Worm (Caenorhabditis elegans) whole organism, young adult: ENCODE results near the gene dnc-4.

Experiments
- B0336.3 ChIP-seq: fragments of 200-800 bp; sonication (Bioruptor generic); IDR thresholded peaks from 2 replicates; pipeline ENCODE4 v1.3.6; 2022; ENCODE audit warnings: missing genetic modification characterization, missing compliant biosample characterization
- F22D6.2 ChIP-seq: sonication (generic microtip); optimal IDR thresholded peaks from 2 replicates; lab custom pipeline; 2016; ENCODE audit warnings: mild to moderate bottlenecking, missing genetic modification characterization, missing compliant biosample characterization
- Y56A3A.18 ChIP-seq: fragments of 200-800 bp; sonication (Bioruptor generic); IDR thresholded peaks from 2 replicates; pipeline ENCODE4 v1.3.6; 2022; ENCODE audit warnings: missing genetic modification reagents, missing genetic modification characterization, missing compliant biosample characterization
- aptf-3 ChIP-seq: fragments of 200-800 bp; sonication (Bioruptor generic); IDR thresholded peaks from 2 replicates; pipeline ENCODE4 v1.3.6; 2022; ENCODE audit warnings: missing genetic modification characterization, missing compliant biosample characterization
- dpff-1 ChIP-seq: sonication (generic microtip); optimal IDR thresholded peaks from 2 replicates; lab custom pipeline; 2017; ENCODE audit warnings: mild to moderate bottlenecking, missing genetic modification characterization, missing compliant biosample characterization
- dpl-1 ChIP-seq: fragments of 150-350 bp; optimal IDR thresholded peaks from 2 replicates; lab custom pipeline; 2014; ENCODE audit warnings: missing biosample characterization, missing genetic modification reagents, missing genetic modification characterization
- ets-4 ChIP-seq: fragments of 200-800 bp; sonication (Bioruptor generic); optimal IDR thresholded peaks from 2 replicates; lab custom pipeline; 2018; ENCODE audit warnings: mild to moderate bottlenecking, missing genetic modification characterization, missing compliant biosample characterization
- him-1 ChIP-seq: sonication (generic microtip); optimal IDR thresholded peaks from 2 replicates; lab custom pipeline; 2016; ENCODE audit warnings: missing genotype, missing genetic modification reagents, missing genetic modification characterization, missing compliant biosample characterization
- lsl-1 ChIP-seq: fragments of 200-800 bp; sonication (Bioruptor generic); optimal IDR thresholded peaks from 2 replicates; lab custom pipeline; 2018; ENCODE audit warnings: mild to moderate bottlenecking, missing genetic modification characterization, moderate library complexity, missing compliant biosample characterization
- pha-4 ChIP-seq: fragments of 150-350 bp; sonication (generic microtip); optimal IDR thresholded peaks from 2 replicates; lab custom pipeline; 2014; ENCODE audit warnings: missing biosample characterization, missing genetic modification reagents, missing genetic modification characterization
- sea-2 ChIP-seq: fragments of 200-800 bp; sonication (Bioruptor generic); IDR thresholded peaks from 2 replicates; pipeline ENCODE4 v1.3.6; 2022; ENCODE audit warnings: missing genetic modification characterization, missing compliant biosample characterization
- unc-62 ChIP-seq: fragments of 150-350 bp; optimal IDR thresholded peaks from 2 replicates; lab custom pipeline; 2014; ENCODE audit warnings: missing biosample characterization, missing genetic modification reagents, missing genetic modification characterization

ce11 chrIV:8008137-8008536 lies 11.5 kb downstream of the dnc-4 start:
- no peak for TF ChIP-seq ets-4 (GFP tag; lab: Kevin White, UChicago)
- no peak for TF ChIP-seq B0336.3 (GFP tag; lab: Robert Waterston, UW)
- TF ChIP-seq sea-2 (GFP tag; lab: Robert Waterston, UW): no peak
- no peak for TF ChIP-seq him-1 (tag; lab: Kevin White, UChicago)
- no peak for TF ChIP-seq unc-62 (GFP tag; lab: Kevin White, UChicago)
- no peak for TF ChIP-seq Y56A3A.18
- TF ChIP-seq F22D6.2 (tag; lab: Kevin White, UChicago): no peak
- no peak for TF ChIP-seq dpl-1 (GFP tag; lab: Kevin White, UChicago)
- no peak for TF ChIP-seq dpff-1
- TF ChIP-seq pha-4 (tag; lab: Kevin White, UChicago): no peak
- no peak for TF ChIP-seq lsl-1 (GFP tag; lab: Kevin White, UChicago)
- no peak for TF ChIP-seq aptf-3 (GFP tag; lab: Robert Waterston, UW)
